Worm (Caenorhabditis elegans): ENCODE results near the gene gsp-2.

gsp-2 gene

ce11 chrIII:7385929-7386328 is 49.5 kb downstream of the gsp-2 start, which contains the start of gene trd-1 (continued):
- no peak for TF ChIP-seq nhr-120 (GFP tag; IDR thresholded peaks at IDR 0.05)
- no peak for TF ChIP-seq somi-1 (GFP tag; optimal IDR thresholded peaks at IDR 0.05)
- TF ChIP-seq xnd-1 (tag; optimal IDR thresholded peaks at IDR 0.05) = no peak

DNA sequence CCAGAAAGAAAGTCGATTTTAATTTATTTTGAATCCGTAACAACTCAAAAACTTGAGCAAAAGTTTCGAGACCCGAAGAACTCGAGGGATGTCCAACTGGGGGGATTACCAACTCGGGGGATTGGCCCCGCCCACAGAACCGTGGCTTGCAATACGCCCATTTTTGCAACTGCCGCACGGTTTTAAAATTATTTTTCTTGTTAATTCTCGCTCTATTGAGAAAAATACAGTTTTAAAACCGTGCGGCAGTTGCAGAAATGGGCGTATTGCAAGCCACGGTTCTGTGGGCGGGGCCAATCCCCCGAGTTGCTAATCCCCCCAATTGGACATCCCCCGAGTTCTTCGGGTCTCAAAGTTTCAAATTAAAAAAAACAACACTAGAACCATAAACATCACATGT is 50.2 kb downstream of the gsp-2 start:
- TF ChIP-seq tbp1 (GFP tag; optimal IDR thresholded peaks at IDR 0.05) = peak; percentile 37
- TF ChIP-seq mcd-1 (GFP tag; IDR thresholded peaks at IDR 0.05) = peak; percentile 64
- TF ChIP-seq ceh-100 (GFP tag; IDR thresholded peaks at IDR 0.05) = 0 out of 2 replicates have a peak, but pooled peaks have one; percentile 23

- TF ChIP-seq lin-35 (GFP tag; optimal IDR thresholded peaks at IDR 0.05) (peak in 1 of 3 experiments; percentile 51), let-607 (tag; optimal IDR thresholded peaks at IDR 0.05) (peak in 1 of 2 experiments; percentile 3), rec-8 (tag; optimal IDR thresholded peaks at IDR 0.05) (peak in 1 of 2 experiments; percentile 21), B0336.3 (GFP tag; IDR thresholded peaks at IDR 0.05) (peak; percentile 64; the same call in 1 of the 2 replicates), Y53F4B.3 (GFP tag; IDR thresholded peaks at IDR 0.05) (no peak), ztf-18 (tag; optimal IDR thresholded peaks at IDR 0.05) (peak; percentile 50), F23B12.7 (tag; optimal IDR thresholded peaks at IDR 0.05; ENCODE audit: insufficient read depth) (peak; percentile 8), snpc-4 (GFP tag; optimal IDR thresholded peaks at IDR 0.05) (no peak), snpc-4 (tag; optimal IDR thresholded peaks at IDR 0.05) (peak in 3 of 4 experiments; percentile 69 to 75 (median 72)), rcor-1 (GFP tag; IDR thresholded peaks at IDR 0.05) (no peak), atf-7 (tag; optimal IDR thresholded peaks at IDR 0.05) (peak; percentile 39), attf-5 (GFP tag; optimal IDR thresholded peaks at IDR 0.05) (peak; percentile 48), lin-26 (GFP tag; IDR thresholded peaks at IDR 0.05) (0 out of 2 replicates have a peak, but pooled peaks have one; percentile 36), lsl-1 (GFP tag; optimal IDR thresholded peaks at IDR 0.05) (no peak), F55B11.4 (tag; optimal IDR thresholded peaks at IDR 0.05; ENCODE audit: borderline replicate concordance, insufficient read depth) (no peak), F22D6.2 (tag; optimal IDR thresholded peaks at IDR 0.05) (peak; percentile 44), lin-40 (tag; optimal IDR thresholded peaks at IDR 0.05) (peak; percentile 64), hmg-1.2 (GFP tag; IDR thresholded peaks at IDR 0.05) (peak; percentile 59), madf-6 (GFP tag; IDR thresholded peaks at IDR 0.05) (0 out of 2 replicates have a peak, but pooled peaks have one; percentile 14), die-1 (tag; optimal IDR thresholded peaks at IDR 0.05) (peak; percentile 35), nhr-80 (tag; optimal IDR thresholded peaks at IDR 0.05) (peak; percentile 77), tbp1 (GFP tag; optimal IDR thresholded peaks at IDR 0.05) (peak; percentile 100), cebp-1 (GFP tag; IDR thresholded peaks at IDR 0.05) (no peak), cebp-1 (tag; optimal IDR thresholded peaks at IDR 0.05) (peak; percentile 81), zim-3 (tag; optimal IDR thresholded peaks at IDR 0.05) (peak; percentile 29), K12H6.12 (tag; optimal IDR thresholded peaks at IDR 0.05) (peak; percentile 35), lin-54 (GFP tag; optimal IDR thresholded peaks at IDR 0.05) (peak; percentile 6), mes-4 (tag; optimal IDR thresholded peaks at IDR 0.05) (no peak), egrh-3 (GFP tag; IDR thresholded peaks at IDR 0.05) (peak; percentile 8; the same call in 1 of the 2 replicates), snpc-1.1 (tag; optimal IDR thresholded peaks at IDR 0.05; ENCODE audit: insufficient read depth) (no peak), repo-1 (tag; optimal IDR thresholded peaks at IDR 0.05) (peak; percentile 86), nhr-27 (tag; optimal IDR thresholded peaks at IDR 0.05) (no peak), B0261.1 (tag; optimal IDR thresholded peaks at IDR 0.05) (peak; percentile 67), attf-3 (GFP tag; conservative IDR thresholded peaks at IDR 0.05) (no peak), rpc-1 (optimal IDR thresholded peaks at IDR 0.05) (peak; percentile 58), rpc-1 (tag; optimal IDR thresholded peaks at IDR 0.05) (peak; percentile 53), fkh-3 (tag; optimal IDR thresholded peaks at IDR 0.05) (peak; percentile 18), F57A8.1 (GFP tag; optimal IDR thresholded peaks at IDR 0.05) (no peak), ztf-6 (GFP tag; IDR thresholded peaks at IDR 0.05) (no peak), pha-4 (tag; optimal IDR thresholded peaks at IDR 0.05) (no peak)
Observed at ce11 chrIII:7387359-7387758, 51.0 kb downstream of the gsp-2 start.
